Fruit fly (Drosophila melanogaster): ENCODE measurements around the gene CG4483.

Gene CG4483

dm6 chr3L:9209665-9210064 is 26.8 kb downstream of the CG4483 start (continued):
- TF ChIP-seq Poxn (GFP tag; IDR thresholded peaks at IDR 0.05) (no peak), CG14014 (GFP tag; IDR thresholded peaks at IDR 0.05) (no peak), CG18619 (GFP tag; optimal IDR thresholded peaks at IDR 0.05) (no peak), Med (GFP tag) (peak; percentile 39), CG2129 (GFP tag; IDR thresholded peaks at IDR 0.05; ENCODE audit: partially characterized antibody) (no peak), Dll (GFP tag; IDR thresholded peaks at IDR 0.05; ENCODE audit: partially characterized antibody) (no peak), CG10321 (GFP tag; IDR thresholded peaks at IDR 0.05) (no peak), dm (GFP tag; optimal IDR thresholded peaks at IDR 0.05) (no peak), Taf1 (GFP tag; IDR thresholded peaks at IDR 0.05) (no peak), lbe (GFP tag; optimal IDR thresholded peaks at IDR 0.05) (no peak), fru (optimal IDR thresholded peaks at IDR 0.05) (no peak), CG13296 (GFP tag; optimal IDR thresholded peaks at IDR 0.05) (no peak), CG9932 (GFP tag; IDR thresholded peaks at IDR 0.05) (no peak), grn (GFP tag; optimal IDR thresholded peaks at IDR 0.05) (peak; percentile 78), CG15696 (tag; optimal IDR thresholded peaks at IDR 0.05) (no peak), ERR (GFP tag; optimal IDR thresholded peaks at IDR 0.05) (no peak), B-H2 (GFP tag; optimal IDR thresholded peaks at IDR 0.05) (no peak), CG10462 (GFP tag; optimal IDR thresholded peaks at IDR 0.05) (no peak), dysf (GFP tag; IDR thresholded peaks at IDR 0.05) (no peak), D (optimal IDR thresholded peaks at IDR 0.05) (no peak), D (GFP tag; optimal IDR thresholded peaks at IDR 0.05) (no peak), Side (GFP tag; optimal IDR thresholded peaks at IDR 0.05) (no peak), Atf6 (GFP tag; IDR thresholded peaks at IDR 0.05) (0 out of 2 replicates have a peak, but pooled peaks have one; percentile 23), CG7357 (GFP tag; IDR thresholded peaks at IDR 0.05) (no peak), CG18599 (GFP tag; optimal IDR thresholded peaks at IDR 0.05) (no peak), Hey (tag; optimal IDR thresholded peaks at IDR 0.05) (peak; percentile 6), Vsx1 (GFP tag; optimal IDR thresholded peaks at IDR 0.05) (peak; percentile 76), ap (GFP tag; IDR thresholded peaks at IDR 0.05) (no peak), NfI (GFP tag; optimal IDR thresholded peaks at IDR 0.05) (peak; percentile 14), crp (GFP tag; optimal IDR thresholded peaks at IDR 0.05) (no peak), Meics (GFP tag; optimal IDR thresholded peaks at IDR 0.05) (no peak), tio (GFP tag; optimal IDR thresholded peaks at IDR 0.05) (no peak), ac (GFP tag; optimal IDR thresholded peaks at IDR 0.05) (no peak), gem (tag; optimal IDR thresholded peaks at IDR 0.05) (no peak), CG8290 (GFP tag; optimal IDR thresholded peaks at IDR 0.05) (no peak), CG8290 (tag; optimal IDR thresholded peaks at IDR 0.05) (peak in 1 of 2 experiments; percentile 11), ato (GFP tag; IDR thresholded peaks at IDR 0.05; ENCODE audit: partially characterized antibody) (no peak), Jarid2 (GFP tag; optimal IDR thresholded peaks at IDR 0.05) (no peak), CG12769 (tag; optimal IDR thresholded peaks at IDR 0.05) (no peak), onecut (GFP tag; IDR thresholded peaks at IDR 0.05) (no peak), CG13123 (GFP tag; optimal IDR thresholded peaks at IDR 0.05) (no peak), h (optimal IDR thresholded peaks at IDR 0.05) (no peak), unpg (GFP tag; optimal IDR thresholded peaks at IDR 0.05) (peak; percentile 10), vnd (GFP tag; IDR thresholded peaks at IDR 0.05; ENCODE audit: partially characterized antibody) (peak; percentile 71), zfh2 (GFP tag; optimal IDR thresholded peaks at IDR 0.05) (no peak), her (GFP tag; optimal IDR thresholded peaks at IDR 0.05) (no peak), exex (tag; optimal IDR thresholded peaks at IDR 0.05) (peak; percentile 94), CG14441 (GFP tag; IDR thresholded peaks at IDR 0.05) (no peak), gsb-n (tag; optimal IDR thresholded peaks at IDR 0.05) (no peak), CG12391 (tag; optimal IDR thresholded peaks at IDR 0.05) (no peak), CG10267 (tag; optimal IDR thresholded peaks at IDR 0.05) (no peak), CG10654 (GFP tag; optimal IDR thresholded peaks at IDR 0.05) (no peak), B-H1 (GFP tag; IDR thresholded peaks at IDR 0.05) (no peak)
